Fruit fly (Drosophila melanogaster) whole organism, embryonic: ENCODE data around the gene Abl.

Experiments used
- Ada2b ChIP-seq: fragments of 200-800 bp; sonication (Bioruptor generic); IDR thresholded peaks from 2 replicates; pipeline ENCODE4 v1.3.6; 2022; ENCODE audit warnings: missing biosample characterization, missing genetic modification characterization
- Antp ChIP-seq: fragments of 200-800 bp; sonication (Bioruptor generic); optimal IDR thresholded peaks from 3 replicates; lab custom pipeline; 2016; ENCODE audit warnings: missing biosample characterization, missing genetic modification characterization
- Blimp-1 ChIP-seq: fragments of 200-800 bp; sonication (Bioruptor generic); optimal IDR thresholded peaks from 3 replicates; lab custom pipeline; 2018; ENCODE audit warnings: missing biosample characterization, missing genetic modification characterization, mild to moderate bottlenecking, moderate library complexity, missing genetic modification reagents
- CG10267 ChIP-seq: fragments of 200-800 bp; sonication (Bioruptor generic); optimal IDR thresholded peaks from 2 replicates; lab custom pipeline; 2018; ENCODE audit warnings: missing biosample characterization, mild to moderate bottlenecking, missing genetic modification characterization, moderate library complexity
- CG13775 ChIP-seq: fragments of 200-800 bp; sonication (Bioruptor generic); optimal IDR thresholded peaks from 3 replicates; lab custom pipeline; 2017; ENCODE audit warnings: missing biosample characterization, mild to moderate bottlenecking, missing genetic modification characterization
- CG14050 ChIP-seq: fragments of 200-800 bp; sonication (Bioruptor generic); IDR thresholded peaks from 3 replicates; pipeline ENCODE4 v1.3.6; 2022; ENCODE audit warnings: missing biosample characterization, missing genetic modification characterization
- CG14860 ChIP-seq: fragments of 200-800 bp; sonication (Bioruptor generic); IDR thresholded peaks from 3 replicates; pipeline ENCODE4 v1.3.6; 2022; ENCODE audit warnings: missing biosample characterization, missing genetic modification characterization; ENCODE audit not compliant: partially characterized antibody
- CG1603 ChIP-seq: fragments of 200-800 bp; sonication (Bioruptor generic); optimal IDR thresholded peaks from 2 replicates; lab custom pipeline; 2019; ENCODE audit warnings: missing biosample characterization, mild to moderate bottlenecking, missing genetic modification characterization, moderate library complexity
- CG17359 ChIP-seq: fragments of 200-800 bp; sonication (Bioruptor generic); optimal IDR thresholded peaks from 3 replicates; lab custom pipeline; 2018; ENCODE audit warnings: missing biosample characterization, mild to moderate bottlenecking, missing genetic modification characterization, moderate library complexity
- CG2678 ChIP-seq: fragments of 200-800 bp; sonication (Bioruptor generic); optimal IDR thresholded peaks from 3 replicates; lab custom pipeline; 2019; ENCODE audit warnings: missing biosample characterization, mild to moderate bottlenecking, missing genetic modification characterization, moderate library complexity
- CG30403 ChIP-seq: fragments of 200-800 bp; sonication (Bioruptor generic); optimal IDR thresholded peaks from 3 replicates; lab custom pipeline; 2016; ENCODE audit warnings: missing biosample characterization, missing genetic modification characterization
- CG3281 ChIP-seq: fragments of 200-800 bp; sonication (Bioruptor generic); optimal IDR thresholded peaks from 3 replicates; lab custom pipeline; 2017; ENCODE audit warnings: missing biosample characterization, mild to moderate bottlenecking, missing genetic modification characterization
- CG4707 ChIP-seq: fragments of 200-800 bp; sonication (Bioruptor generic); optimal IDR thresholded peaks from 2 replicates; lab custom pipeline; 2018; ENCODE audit warnings: missing biosample characterization, mild to moderate bottlenecking, missing genetic modification characterization, moderate library complexity
- CG7556 ChIP-seq: fragments of 200-800 bp; sonication (Bioruptor generic); optimal IDR thresholded peaks from 2 replicates; lab custom pipeline; 2017; ENCODE audit warnings: missing biosample characterization, mild to moderate bottlenecking, missing genetic modification characterization
- CoRest ChIP-seq: fragments of 200-800 bp; sonication (Bioruptor generic); optimal IDR thresholded peaks from 3 replicates; lab custom pipeline; 2018; ENCODE audit warnings: missing biosample characterization, mild to moderate bottlenecking, missing genetic modification characterization, moderate library complexity
- Dbx ChIP-seq: fragments of 200-800 bp; sonication (Bioruptor generic); IDR thresholded peaks from 3 replicates; pipeline ENCODE4 v1.3.6; 2022; ENCODE audit warnings: missing biosample characterization, missing genetic modification characterization
- E2f2 ChIP-seq: fragments of 200-800 bp; sonication (Bioruptor generic); IDR thresholded peaks from 2 replicates; pipeline ENCODE4 v1.3.6; 2022; ENCODE audit warnings: missing biosample characterization, missing genetic modification characterization
- Elba2 ChIP-seq: fragments of 200-800 bp; sonication (Bioruptor generic); optimal IDR thresholded peaks from 3 replicates; lab custom pipeline; 2016; ENCODE audit warnings: missing biosample characterization, missing genetic modification characterization
- Ets97D ChIP-seq: fragments of 200-800 bp; sonication (Bioruptor generic); optimal IDR thresholded peaks from 3 replicates; lab custom pipeline; 2016; ENCODE audit warnings: missing biosample characterization, missing genetic modification characterization
- Fer1 ChIP-seq: fragments of 200-800 bp; sonication (Bioruptor generic); optimal IDR thresholded peaks from 2 replicates; lab custom pipeline; 2017; ENCODE audit warnings: missing biosample characterization, mild to moderate bottlenecking, missing genetic modification characterization
- Gug ChIP-seq: fragments of 200-800 bp; sonication (Bioruptor generic); IDR thresholded peaks from 4 replicates; pipeline ENCODE4 v1.3.6; 2022; ENCODE audit warnings: missing biosample characterization, missing genetic modification characterization
- H15 ChIP-seq: fragments of 200-800 bp; sonication (Bioruptor generic); IDR thresholded peaks from 3 replicates; pipeline ENCODE4 v1.3.6; 2022; ENCODE audit warnings: missing biosample characterization, missing genetic modification characterization
- HLH4C ChIP-seq: fragments of 200-800 bp; sonication (Bioruptor generic); IDR thresholded peaks from 3 replicates; pipeline ENCODE4 v1.3.6; 2022; ENCODE audit warnings: missing biosample characterization, missing genetic modification characterization; ENCODE audit not compliant: partially characterized antibody
- Hand ChIP-seq: fragments of 200-800 bp; sonication (Bioruptor generic); optimal IDR thresholded peaks from 2 replicates; lab custom pipeline; 2017; ENCODE audit warnings: mild to moderate bottlenecking, missing biosample characterization, missing genetic modification reagents, missing genetic modification characterization
- Hr3 ChIP-seq: fragments of 200-800 bp; sonication (Bioruptor generic); optimal IDR thresholded peaks from 3 replicates; lab custom pipeline; 2016; ENCODE audit warnings: missing biosample characterization, missing genetic modification characterization
- Hr78 ChIP-seq, 2 experiments: fragments of 200-800 bp in 1 of 2; fragments of >200 bp in 1 of 2; sonication (Bioruptor generic) in 1 of 2; optimal IDR thresholded peaks; 2 replicates each; lab custom pipeline; 2017 to 2019; ENCODE audit warnings: missing biosample characterization in 2 of 2, missing genetic modification characterization in 2 of 2, mild to moderate bottlenecking in 1 of 2, moderate library complexity in 1 of 2
- Hsf ChIP-seq: fragments of 200-800 bp; sonication (Bioruptor generic); optimal IDR thresholded peaks from 3 replicates; lab custom pipeline; 2016; ENCODE audit warnings: missing biosample characterization, missing genetic modification characterization
- MBD-R2 ChIP-seq: fragments of 200-800 bp; sonication (Bioruptor generic); IDR thresholded peaks from 2 replicates; pipeline ENCODE4 v1.3.6; 2022; ENCODE audit warnings: missing biosample characterization, missing genetic modification characterization
- MTF-1 ChIP-seq: fragments of 200-800 bp; sonication (Bioruptor generic); optimal IDR thresholded peaks from 2 replicates; lab custom pipeline; 2018; ENCODE audit warnings: missing biosample characterization, mild to moderate bottlenecking, missing genetic modification characterization, borderline replicate concordance
- Ptx1 ChIP-seq: fragments of 200-800 bp; sonication (Bioruptor generic); IDR thresholded peaks from 2 replicates; pipeline ENCODE4 v1.3.6; 2022; ENCODE audit warnings: missing biosample characterization, missing genetic modification characterization
- Rfx ChIP-seq: fragments of 200-800 bp; sonication (Bioruptor generic); IDR thresholded peaks from 2 replicates; pipeline ENCODE4 v1.3.6; 2022; ENCODE audit warnings: missing biosample characterization, missing genetic modification characterization
- YL-1 ChIP-seq: fragments of 200-800 bp; sonication (Bioruptor generic); optimal IDR thresholded peaks from 3 replicates; lab custom pipeline; 2017; ENCODE audit warnings: missing biosample characterization, mild to moderate bottlenecking, missing genetic modification characterization
- gsb-n ChIP-seq: fragments of 200-800 bp; sonication (Bioruptor generic); optimal IDR thresholded peaks from 3 replicates; lab custom pipeline; 2018; ENCODE audit warnings: missing biosample characterization, mild to moderate bottlenecking, missing genetic modification characterization
- klu ChIP-seq: fragments of 200-800 bp; sonication (Bioruptor generic); IDR thresholded peaks from 2 replicates; pipeline ENCODE4 v1.3.6; 2022; ENCODE audit warnings: missing biosample characterization, missing genetic modification characterization
- lbe ChIP-seq: fragments of 200-800 bp; sonication (Bioruptor generic); optimal IDR thresholded peaks from 2 replicates; lab custom pipeline; 2016; ENCODE audit warnings: missing biosample characterization, mild to moderate bottlenecking, missing genetic modification characterization
- mld ChIP-seq: fragments of 200-800 bp; sonication (Bioruptor generic); IDR thresholded peaks from 3 replicates; pipeline ENCODE4 v1.3.6; 2022; ENCODE audit warnings: missing biosample characterization, missing genetic modification characterization; ENCODE audit not compliant: partially characterized antibody
- nerfin-1 ChIP-seq: fragments of 200-800 bp; sonication (Bioruptor generic); optimal IDR thresholded peaks from 3 replicates; lab custom pipeline; 2019; ENCODE audit warnings: missing biosample characterization, mild to moderate bottlenecking, missing genetic modification characterization, moderate library complexity
- nerfin-2 ChIP-seq: fragments of 200-800 bp; sonication (Bioruptor generic); IDR thresholded peaks from 2 replicates; pipeline ENCODE4 v1.3.6; 2022; ENCODE audit warnings: missing biosample characterization, missing genetic modification characterization; ENCODE audit not compliant: partially characterized antibody
- org-1 ChIP-seq: fragments of 200-800 bp; sonication (Bioruptor generic); optimal IDR thresholded peaks from 2 replicates; lab custom pipeline; 2017; ENCODE audit warnings: missing biosample characterization, missing genetic modification characterization
- p53 ChIP-seq: fragments of 200-800 bp; sonication (Bioruptor generic); optimal IDR thresholded peaks from 2 replicates; lab custom pipeline; 2016; ENCODE audit warnings: missing biosample characterization, missing genetic modification characterization
- pho ChIP-seq: fragments of 200-800 bp; sonication (Bioruptor generic); optimal IDR thresholded peaks from 2 replicates; lab custom pipeline; 2016; ENCODE audit warnings: missing biosample characterization, missing genetic modification characterization
- pzg ChIP-seq: fragments of 200-800 bp; sonication (Bioruptor generic); optimal IDR thresholded peaks from 3 replicates; lab custom pipeline; 2018; ENCODE audit warnings: missing biosample characterization, mild to moderate bottlenecking, missing genetic modification characterization, moderate library complexity
- slbo ChIP-seq: fragments of 200-800 bp; sonication (Bioruptor generic); IDR thresholded peaks from 2 replicates; pipeline ENCODE4 v1.3.6; 2022; ENCODE audit warnings: missing biosample characterization, missing genetic modification characterization
- stwl ChIP-seq: fragments of 200-800 bp; sonication (Bioruptor generic); optimal IDR thresholded peaks from 3 replicates; lab custom pipeline; 2018; ENCODE audit warnings: missing biosample characterization, mild to moderate bottlenecking, missing genetic modification characterization, moderate library complexity
- sug ChIP-seq: fragments of 200-800 bp; optimal IDR thresholded peaks from 2 replicates; lab custom pipeline; 2019; ENCODE audit warnings: missing biosample characterization, mild to moderate bottlenecking, missing genetic modification characterization, moderate library complexity
- tll ChIP-seq, 2 experiments: fragments of 200-800 bp in 1 of 2; fragments of >200 bp in 1 of 2; sonication (Bioruptor generic) in 1 of 2; optimal IDR thresholded peaks; 2 replicates each; lab custom pipeline; 2017 to 2019; ENCODE audit warnings: missing biosample characterization in 2 of 2, missing genetic modification characterization in 2 of 2, mild to moderate bottlenecking in 1 of 2, moderate library complexity in 1 of 2
- ttk ChIP-seq: fragments of 200-800 bp; sonication (Bioruptor generic); IDR thresholded peaks from 2 replicates; pipeline ENCODE4 v2.1.2; 2022; ENCODE audit warnings: missing biosample characterization, missing genetic modification characterization
- vfl ChIP-seq: fragments of 200-800 bp; sonication (Bioruptor generic); optimal IDR thresholded peaks from 2 replicates; lab custom pipeline; 2016; ENCODE audit warnings: missing biosample characterization, missing genetic modification characterization
- wdn ChIP-seq: fragments of 200-800 bp; sonication (Bioruptor generic); IDR thresholded peaks from 2 replicates; pipeline ENCODE4 v1.3.6; 2022; ENCODE audit warnings: missing biosample characterization, missing genetic modification characterization

Abl gene

DNA sequence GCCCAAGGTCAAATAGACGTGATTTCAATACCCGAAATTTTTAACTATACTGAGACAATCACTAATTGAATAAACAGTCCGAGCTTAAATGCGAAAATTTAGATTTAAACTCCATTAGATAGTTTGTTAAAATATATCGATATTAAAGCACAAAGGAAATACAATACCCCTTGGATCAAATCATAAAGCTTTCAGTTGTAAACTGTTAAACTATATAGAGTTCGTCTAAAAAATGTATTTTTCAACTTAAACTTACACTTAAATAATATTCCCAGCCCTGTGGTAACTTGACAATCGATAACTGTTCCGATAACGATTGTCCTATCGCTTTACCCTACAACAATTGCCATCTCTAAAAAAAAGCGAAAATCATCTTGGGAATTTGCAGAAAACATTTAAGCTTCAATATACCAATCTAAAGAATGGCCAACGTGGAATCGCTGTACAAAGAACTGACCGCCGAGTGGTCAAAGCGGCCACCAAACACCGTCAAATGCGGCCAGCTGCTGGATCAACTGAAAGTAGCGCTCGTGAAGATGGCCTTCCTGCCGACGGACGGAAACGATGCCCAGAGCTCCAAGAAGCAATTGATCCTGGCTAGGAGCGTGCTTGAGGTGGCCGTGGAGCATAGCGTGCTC lies 64.9 kb downstream of the Abl start, which contains the start of gene Rpn12 (continued):
- TF ChIP-seq MTF-1 (GFP tag; lab: Kevin White, UChicago), result no peak
- TF ChIP-seq lbe (GFP tag; lab: Kevin White, UChicago), result peak; percentile 27
- no peak for TF ChIP-seq Gug
- no peak for TF ChIP-seq Hand (GFP tag; lab: Kevin White, UChicago)
- peak; percentile 38 for TF ChIP-seq sug
- TF ChIP-seq org-1 (GFP tag; lab: Kevin White, UChicago), result no peak
- peak; percentile 56 for TF ChIP-seq Fer1 (GFP tag; lab: Kevin White, UChicago)
- TF ChIP-seq Antp (GFP tag; lab: Kevin White, UChicago), result no peak
- TF ChIP-seq E2f2, result peak; percentile 40; the same call in 1 of the 2 replicates
- peak; percentile 39 for TF ChIP-seq CG13775 (GFP tag; lab: Kevin White, UChicago)
- TF ChIP-seq nerfin-2 (GFP tag; lab: Robert Waterston, UW), result peak; percentile 78
- TF ChIP-seq CG30403 (GFP tag; lab: Kevin White, UChicago), result peak; percentile 43
- TF ChIP-seq Ptx1 (GFP tag; lab: Robert Waterston, UW), result no peak
- peak; percentile 21; the same call in 1 of the 3 replicates for TF ChIP-seq Dbx (GFP tag; lab: Robert Waterston, UW)
- TF ChIP-seq wdn (GFP tag; lab: Robert Waterston, UW), result no peak
- TF ChIP-seq CG7556, result peak; percentile 3
- TF ChIP-seq vfl, result no peak
- peak; percentile 67 for TF ChIP-seq CG14860 (GFP tag; lab: Robert Waterston, UW)
- peak; percentile 70 for TF ChIP-seq stwl (tag; lab: Kevin White, UChicago)
- TF ChIP-seq Hsf (GFP tag; lab: Kevin White, UChicago), result peak; percentile 7
- TF ChIP-seq HLH4C, result peak; percentile 89
- TF ChIP-seq CG1603, result peak; percentile 50
- TF ChIP-seq tll (GFP tag; optimal IDR thresholded peaks at IDR 0.05; lab: Kevin White, UChicago), result no peak
- TF ChIP-seq YL-1 (GFP tag; lab: Kevin White, UChicago), result peak; percentile 23
- peak; percentile 53 for TF ChIP-seq Blimp-1 (GFP tag; lab: Kevin White, UChicago)
- TF ChIP-seq ttk (GFP tag; lab: Robert Waterston, UW), result no peak
- TF ChIP-seq Rfx (GFP tag; lab: Robert Waterston, UW), result peak; percentile 61
- TF ChIP-seq MBD-R2 (GFP tag; lab: Robert Waterston, UW), result peak; percentile 69
- TF ChIP-seq Ets97D (GFP tag; lab: Kevin White, UChicago), result peak; percentile 1
- TF ChIP-seq klu (GFP tag; lab: Robert Waterston, UW), result no peak
- TF ChIP-seq nerfin-1, result peak; percentile 29
- peak; percentile 49 for TF ChIP-seq CG2678 (tag; lab: Kevin White, UChicago)
- no peak for TF ChIP-seq gsb-n
- TF ChIP-seq Hr3 (GFP tag; lab: Kevin White, UChicago), result peak; percentile 5
- TF ChIP-seq CG10267 (tag; lab: Kevin White, UChicago), result peak; percentile 50
- TF ChIP-seq slbo, result peak; percentile 27; the same call in 1 of the 2 replicates
- peak; percentile 47 for TF ChIP-seq CoRest (tag; lab: Kevin White, UChicago)
- TF ChIP-seq mld (GFP tag; lab: Robert Waterston, UW), result 0 out of 3 replicates have a peak, but pooled peaks have one; percentile 49
- TF ChIP-seq Hr78 (GFP tag; optimal IDR thresholded peaks at IDR 0.05; lab: Kevin White, UChicago), result no peak
- no peak for TF ChIP-seq p53 (GFP tag; lab: Kevin White, UChicago)
- TF ChIP-seq Ada2b (GFP tag; lab: Robert Waterston, UW), result no peak
- TF ChIP-seq CG3281 (GFP tag; lab: Kevin White, UChicago), result peak; percentile 20
- TF ChIP-seq CG14050 (GFP tag; lab: Robert Waterston, UW), result no peak
- TF ChIP-seq H15 (GFP tag; lab: Robert Waterston, UW), result no peak
- peak; percentile 48 for TF ChIP-seq pho (GFP tag; lab: Kevin White, UChicago)
- TF ChIP-seq pzg (GFP tag; lab: Kevin White, UChicago), result peak; percentile 58
- no peak for TF ChIP-seq CG4707 (GFP tag; lab: Kevin White, UChicago)
- peak; percentile 14 for TF ChIP-seq CG17359 (tag; lab: Kevin White, UChicago)
- TF ChIP-seq Elba2 (GFP tag; lab: Kevin White, UChicago), result no peak
